Fruit fly (Drosophila melanogaster) whole organism, embryonic: ENCODE results near the gene CG46434.

Source experiments
- BEAF-32 ChIP-seq: fragments of 200-800 bp; sonication (Bioruptor generic); optimal IDR thresholded peaks from 3 replicates; lab custom pipeline; 2017; ENCODE audit warnings: missing biosample characterization, missing genetic modification characterization, mild to moderate bottlenecking, moderate library complexity, missing genetic modification reagents
- Bdp1 ChIP-seq: fragments of 200-800 bp; sonication (Bioruptor generic); optimal IDR thresholded peaks from 3 replicates; lab custom pipeline; 2016; ENCODE audit warnings: missing biosample characterization, missing genetic modification characterization
- C15 ChIP-seq: fragments of 200-800 bp; sonication (Bioruptor generic); IDR thresholded peaks from 3 replicates; pipeline ENCODE4 v1.3.6; 2022; ENCODE audit warnings: missing biosample characterization, missing genetic modification characterization
- CG10267 ChIP-seq: fragments of 200-800 bp; sonication (Bioruptor generic); optimal IDR thresholded peaks from 2 replicates; lab custom pipeline; 2018; ENCODE audit warnings: missing biosample characterization, mild to moderate bottlenecking, missing genetic modification characterization, moderate library complexity
- CG10321 ChIP-seq: fragments of 200-800 bp; sonication (Bioruptor generic); IDR thresholded peaks from 2 replicates; pipeline ENCODE4 v1.3.6; 2022; ENCODE audit warnings: missing biosample characterization, missing genetic modification characterization
- CG11398 ChIP-seq: fragments of 200-800 bp; sonication (Bioruptor generic); optimal IDR thresholded peaks from 2 replicates; lab custom pipeline; 2016; ENCODE audit warnings: missing biosample characterization, missing genetic modification characterization
- CG13424 ChIP-seq: fragments of 200-800 bp; sonication (Bioruptor generic); optimal IDR thresholded peaks from 2 replicates; lab custom pipeline; 2019; ENCODE audit warnings: missing biosample characterization, mild to moderate bottlenecking, missing genetic modification characterization, moderate library complexity
- CG14860 ChIP-seq: fragments of 200-800 bp; sonication (Bioruptor generic); IDR thresholded peaks from 3 replicates; pipeline ENCODE4 v1.3.6; 2022; ENCODE audit warnings: missing biosample characterization, missing genetic modification characterization; ENCODE audit not compliant: partially characterized antibody
- CG17385 ChIP-seq: fragments of 200-800 bp; sonication (Bioruptor generic); optimal IDR thresholded peaks from 3 replicates; lab custom pipeline; 2018; ENCODE audit warnings: missing biosample characterization, mild to moderate bottlenecking, missing genetic modification characterization
- CG17912 ChIP-seq: fragments of 200-800 bp; sonication (Bioruptor generic); optimal IDR thresholded peaks from 2 replicates; lab custom pipeline; 2018; ENCODE audit warnings: missing biosample characterization, mild to moderate bottlenecking, missing genetic modification characterization
- CG2889 ChIP-seq: fragments of 200-800 bp; sonication (Bioruptor generic); IDR thresholded peaks from 3 replicates; pipeline ENCODE4 v1.3.6; 2022; ENCODE audit warnings: missing biosample characterization, missing genetic modification characterization
- CG31365 ChIP-seq: fragments of 200-800 bp; sonication (Bioruptor generic); optimal IDR thresholded peaks from 2 replicates; lab custom pipeline; 2018; ENCODE audit warnings: missing biosample characterization, mild to moderate bottlenecking, missing genetic modification characterization
- CG31388 ChIP-seq: fragments of 200-800 bp; sonication (Bioruptor generic); optimal IDR thresholded peaks from 2 replicates; lab custom pipeline; 2016; ENCODE audit warnings: missing biosample characterization, missing genetic modification characterization
- CG34376 ChIP-seq: fragments of 200-800 bp; sonication (Bioruptor generic); optimal IDR thresholded peaks from 2 replicates; lab custom pipeline; 2018; ENCODE audit warnings: missing biosample characterization, mild to moderate bottlenecking, missing genetic modification characterization
- CG4404 ChIP-seq: fragments of 200-800 bp; sonication (Bioruptor generic); IDR thresholded peaks from 2 replicates; pipeline ENCODE4 v1.3.6; 2022; ENCODE audit warnings: missing biosample characterization, missing genetic modification characterization
- CG6175 ChIP-seq: fragments of 200-800 bp; sonication (Bioruptor generic); IDR thresholded peaks from 3 replicates; pipeline ENCODE4 v1.3.6; 2022; ENCODE audit warnings: missing biosample characterization, missing genetic modification characterization
- CG6254 ChIP-seq: fragments of 200-800 bp; sonication (Bioruptor generic); optimal IDR thresholded peaks from 3 replicates; lab custom pipeline; 2017; ENCODE audit warnings: mild to moderate bottlenecking, missing biosample characterization, missing genetic modification reagents, missing genetic modification characterization
- CG7987 ChIP-seq: fragments of 200-800 bp; sonication (Bioruptor generic); optimal IDR thresholded peaks from 2 replicates; lab custom pipeline; 2018; ENCODE audit warnings: missing biosample characterization, mild to moderate bottlenecking, missing genetic modification characterization, moderate library complexity
- CG8089 ChIP-seq: fragments of 200-800 bp; sonication (Bioruptor generic); optimal IDR thresholded peaks from 3 replicates; lab custom pipeline; 2016; ENCODE audit warnings: missing biosample characterization, missing genetic modification characterization
- CG9437 ChIP-seq: fragments of 200-800 bp; sonication (Bioruptor generic); optimal IDR thresholded peaks from 2 replicates; lab custom pipeline; 2018; ENCODE audit warnings: missing biosample characterization, mild to moderate bottlenecking, missing genetic modification characterization
- CG9932 ChIP-seq: fragments of 200-800 bp; sonication (Bioruptor generic); IDR thresholded peaks from 2 replicates; pipeline ENCODE4 v1.3.6; 2022; ENCODE audit warnings: missing biosample characterization, missing genetic modification characterization
- CkIIα-i1 ChIP-seq: fragments of 200-800 bp; sonication (Bioruptor generic); IDR thresholded peaks from 2 replicates; pipeline ENCODE4 v1.3.6; 2022; ENCODE audit warnings: missing biosample characterization, missing genetic modification characterization
- Dref ChIP-seq: fragments of 200-800 bp; sonication (Bioruptor generic); IDR thresholded peaks from 2 replicates; pipeline ENCODE4 v1.3.6; 2022; ENCODE audit warnings: missing biosample characterization, missing genetic modification characterization
- E2f1 ChIP-seq: fragments of 200-800 bp; sonication (Bioruptor generic); IDR thresholded peaks from 2 replicates; pipeline ENCODE4 v1.3.6; 2022; ENCODE audit warnings: missing biosample characterization, missing genetic modification characterization
- Meics ChIP-seq: fragments of 200-800 bp; sonication (Bioruptor generic); optimal IDR thresholded peaks from 2 replicates; lab custom pipeline; 2017; ENCODE audit warnings: missing biosample characterization, mild to moderate bottlenecking, missing genetic modification characterization
- Myb ChIP-seq: fragments of 200-800 bp; sonication (Bioruptor generic); optimal IDR thresholded peaks from 2 replicates; lab custom pipeline; 2016; ENCODE audit warnings: missing biosample characterization, missing genetic modification characterization
- Oli ChIP-seq: fragments of 200-800 bp; sonication (Bioruptor generic); optimal IDR thresholded peaks from 2 replicates; lab custom pipeline; 2018; ENCODE audit warnings: missing biosample characterization, mild to moderate bottlenecking, missing genetic modification characterization, moderate library complexity
- PHDP ChIP-seq: fragments of 200-800 bp; sonication (Bioruptor generic); optimal IDR thresholded peaks from 3 replicates; lab custom pipeline; 2018; ENCODE audit warnings: missing biosample characterization, mild to moderate bottlenecking, missing genetic modification characterization, moderate library complexity
- Pdp1 ChIP-seq, 2 experiments: fragments of 200-800 bp; sonication (Bioruptor generic); optimal IDR thresholded peaks; 3 replicates each; lab custom pipeline; 2016; ENCODE audit warnings: missing biosample characterization in 2 of 2, missing genetic modification characterization in 2 of 2, mild to moderate bottlenecking in 1 of 2, moderate library complexity in 1 of 2
- Ravus ChIP-seq: fragments of 200-800 bp; sonication (Bioruptor generic); IDR thresholded peaks from 2 replicates; pipeline ENCODE4 v1.3.6; 2022; ENCODE audit warnings: missing biosample characterization, missing genetic modification characterization
- bowl ChIP-seq: fragments of 200-800 bp; sonication (Bioruptor generic); IDR thresholded peaks from 2 replicates; pipeline ENCODE4 v1.3.6; 2022; ENCODE audit warnings: missing biosample characterization, missing genetic modification characterization
- br ChIP-seq: fragments of >200 bp; optimal IDR thresholded peaks from 2 replicates; lab custom pipeline; 2017
- caup ChIP-seq: fragments of 200-800 bp; sonication (Bioruptor generic); optimal IDR thresholded peaks from 3 replicates; lab custom pipeline; 2017; ENCODE audit warnings: missing biosample characterization, mild to moderate bottlenecking, missing genetic modification characterization, moderate library complexity; ENCODE audit not compliant: severe bottlenecking
- disco-r ChIP-seq: fragments of 200-800 bp; sonication (Bioruptor generic); optimal IDR thresholded peaks from 2 replicates; lab custom pipeline; 2016; ENCODE audit warnings: missing biosample characterization, missing genetic modification characterization
- emc ChIP-seq: fragments of 200-800 bp; sonication (Bioruptor generic); optimal IDR thresholded peaks from 2 replicates; lab custom pipeline; 2016; ENCODE audit warnings: missing biosample characterization, missing genetic modification characterization
- en ChIP-seq: fragments of 200-800 bp; sonication (Bioruptor generic); optimal IDR thresholded peaks from 2 replicates; lab custom pipeline; 2016; ENCODE audit warnings: missing biosample characterization, missing genetic modification characterization
- grn ChIP-seq: fragments of 200-800 bp; sonication (Bioruptor generic); optimal IDR thresholded peaks from 3 replicates; lab custom pipeline; 2017; ENCODE audit warnings: missing biosample characterization, missing genetic modification characterization
- gt ChIP-seq: fragments of 200-800 bp; sonication (Bioruptor generic); IDR thresholded peaks from 2 replicates; pipeline ENCODE4 v1.3.6; 2022; ENCODE audit warnings: missing biosample characterization, missing genetic modification characterization
- h ChIP-seq: fragments of >200 bp; optimal IDR thresholded peaks from 2 replicates; lab custom pipeline; 2017
- kah ChIP-seq: fragments of 200-800 bp; sonication (Bioruptor generic); optimal IDR thresholded peaks from 2 replicates; lab custom pipeline; 2018; ENCODE audit warnings: missing biosample characterization, mild to moderate bottlenecking, missing genetic modification characterization
- knrl ChIP-seq: fragments of 200-800 bp; sonication (Bioruptor generic); IDR thresholded peaks from 3 replicates; pipeline ENCODE4 v1.3.6; 2022; ENCODE audit warnings: missing biosample characterization, missing genetic modification characterization; ENCODE audit not compliant: partially characterized antibody
- lmd ChIP-seq: fragments of 200-800 bp; sonication (Bioruptor generic); IDR thresholded peaks from 2 replicates; pipeline ENCODE4 v1.3.6; 2022; ENCODE audit warnings: missing biosample characterization, missing genetic modification characterization
- nerfin-1 ChIP-seq: fragments of 200-800 bp; sonication (Bioruptor generic); optimal IDR thresholded peaks from 3 replicates; lab custom pipeline; 2019; ENCODE audit warnings: missing biosample characterization, mild to moderate bottlenecking, missing genetic modification characterization, moderate library complexity
- odd ChIP-seq: fragments of 200-800 bp; sonication (Bioruptor generic); optimal IDR thresholded peaks from 2 replicates; lab custom pipeline; 2017; ENCODE audit warnings: missing biosample characterization, mild to moderate bottlenecking, missing genetic modification characterization
- pho ChIP-seq: fragments of 200-800 bp; sonication (Bioruptor generic); optimal IDR thresholded peaks from 2 replicates; lab custom pipeline; 2016; ENCODE audit warnings: missing biosample characterization, missing genetic modification characterization
- pita ChIP-seq: fragments of 200-800 bp; sonication (Bioruptor generic); optimal IDR thresholded peaks from 2 replicates; lab custom pipeline; 2017; ENCODE audit warnings: missing biosample characterization, mild to moderate bottlenecking, missing genetic modification characterization
- prd ChIP-seq, 3 experiments: fragments of >200 bp in 2 of 3; fragments of 200-800 bp in 1 of 3; sonication (Bioruptor generic) in 1 of 3; optimal IDR thresholded peaks in 2 of 3; IDR thresholded peaks in 1 of 3; 2 replicates in 2 of 3; 3 replicates in 1 of 3; pipeline versions ENCODE4 v1.3.6 to Lab custom; 2017 to 2022; ENCODE audit warnings: missing biosample characterization in 1 of 3, missing genetic modification characterization in 1 of 3
- sd ChIP-seq: fragments of 200-800 bp; sonication (Bioruptor generic); optimal IDR thresholded peaks from 3 replicates; lab custom pipeline; 2018; ENCODE audit warnings: missing biosample characterization, mild to moderate bottlenecking, missing genetic modification characterization, moderate library complexity
- sr ChIP-seq: fragments of 200-800 bp; sonication (Bioruptor generic); IDR thresholded peaks from 3 replicates; pipeline ENCODE4 v1.3.6; 2022; ENCODE audit warnings: missing biosample characterization, missing genetic modification characterization
- trem ChIP-seq: fragments of 200-800 bp; optimal IDR thresholded peaks from 3 replicates; lab custom pipeline; 2019; ENCODE audit warnings: missing biosample characterization, mild to moderate bottlenecking, missing genetic modification characterization, moderate library complexity
- tup ChIP-seq: fragments of 200-800 bp; sonication (Bioruptor generic); optimal IDR thresholded peaks from 2 replicates; lab custom pipeline; 2016; ENCODE audit warnings: missing biosample characterization, mild to moderate bottlenecking, missing genetic modification characterization, moderate library complexity

CG46434 gene

DNA sequence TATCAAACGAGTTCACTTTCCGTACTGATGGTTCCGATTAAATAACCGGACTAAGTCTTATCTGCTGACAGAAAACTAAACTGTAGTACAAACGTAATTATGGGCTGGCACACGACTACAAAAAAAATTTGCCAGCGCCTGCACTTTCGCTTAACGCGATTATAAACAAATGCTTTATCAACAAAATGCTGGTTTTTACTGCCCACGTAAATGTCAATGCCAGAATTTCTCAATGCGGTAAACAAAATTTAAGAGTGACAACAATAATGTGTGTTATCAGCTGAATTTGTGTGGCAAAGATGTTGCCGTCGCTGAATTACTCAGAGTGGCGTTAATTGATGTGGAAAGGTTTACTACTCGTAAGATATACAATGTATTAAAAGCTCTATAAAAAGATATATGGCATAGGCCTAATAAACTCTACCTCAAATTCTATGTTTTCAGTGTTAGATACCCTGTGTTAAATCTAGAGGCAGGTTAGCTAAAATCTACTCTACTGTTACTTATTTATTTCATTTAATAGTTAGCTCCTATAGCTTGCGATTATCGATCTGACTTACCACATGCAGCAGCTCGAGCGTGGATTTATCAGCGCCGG lies 47.9 kb downstream of the CG46434 start:
- TF ChIP-seq CG6254 (GFP tag; lab: Kevin White, UChicago) (no peak), trem (tag; lab: Kevin White, UChicago) (no peak), CG17385 (GFP tag; lab: Kevin White, UChicago) (no peak), Oli (no peak), tup (GFP tag; lab: Kevin White, UChicago) (no peak), CG2889 (GFP tag; lab: Robert Waterston, UW) (no peak), CG13424 (tag; lab: Kevin White, UChicago) (no peak), CG9932 (no peak), Meics (GFP tag; lab: Kevin White, UChicago) (no peak), C15 (GFP tag; lab: Robert Waterston, UW) (no peak), sd (tag; lab: Kevin White, UChicago) (peak; percentile 24), CG11398 (GFP tag; lab: Kevin White, UChicago) (no peak), Bdp1 (no peak), Pdp1 (GFP tag; optimal IDR thresholded peaks at IDR 0.05; lab: Kevin White, UChicago) (no peak), CG4404 (no peak), kah (GFP tag; lab: Kevin White, UChicago) (no peak), pho (GFP tag; lab: Kevin White, UChicago) (no peak), CG17912 (GFP tag; lab: Kevin White, UChicago) (no peak), pita (GFP tag; lab: Kevin White, UChicago) (no peak), CG14860 (GFP tag; lab: Robert Waterston, UW) (no peak), CG34376 (peak; percentile 63), emc (GFP tag; lab: Kevin White, UChicago) (no peak), BEAF-32 (GFP tag; lab: Kevin White, UChicago) (no peak), CG8089 (GFP tag; lab: Kevin White, UChicago) (no peak), bowl (GFP tag; lab: Robert Waterston, UW) (no peak), CG10321 (GFP tag; lab: Robert Waterston, UW) (no peak), h (lab: Kevin White, UChicago) (no peak), gt (GFP tag; lab: Robert Waterston, UW) (no peak), caup (GFP tag; lab: Kevin White, UChicago) (no peak), br (lab: Kevin White, UChicago) (no peak), CG9437 (GFP tag; lab: Kevin White, UChicago) (no peak), CG31388 (GFP tag; lab: Kevin White, UChicago) (no peak), PHDP (tag; lab: Kevin White, UChicago) (peak; percentile 11), CG10267 (tag; lab: Kevin White, UChicago) (no peak), odd (peak; percentile 22), CG31365 (tag; lab: Kevin White, UChicago) (peak; percentile 0), sr (GFP tag; lab: Robert Waterston, UW) (no peak), grn (GFP tag; lab: Kevin White, UChicago) (no peak), disco-r (GFP tag; lab: Kevin White, UChicago) (no peak), lmd (GFP tag; lab: Robert Waterston, UW) (no peak), Myb (GFP tag; lab: Kevin White, UChicago) (no peak), CG6175 (GFP tag; lab: Robert Waterston, UW) (no peak), prd (optimal IDR thresholded peaks at IDR 0.05; lab: Kevin White, UChicago) (no peak), prd (GFP tag; IDR thresholded peaks at IDR 0.05; lab: Robert Waterston, UW) (no peak), en (GFP tag; lab: Kevin White, UChicago) (no peak), E2f1 (no peak), CkIIα-i1 (no peak), knrl (no peak), Dref (no peak), Ravus (GFP tag; lab: Robert Waterston, UW) (no peak), CG7987 (GFP tag; lab: Kevin White, UChicago) (no peak), nerfin-1 (no peak)
